Fruit fly (Drosophila melanogaster) whole organism, embryonic: ENCODE results near the gene Obp93a.

ENCODE experiments used
- ATbp ChIP-seq: fragments of 200-800 bp; sonication (Bioruptor generic); optimal IDR thresholded peaks from 2 replicates; lab custom pipeline; 2017; ENCODE audit warnings: missing biosample characterization, mild to moderate bottlenecking, missing genetic modification characterization, missing genetic modification reagents
- Atf-2 ChIP-seq: fragments of 200-800 bp; sonication (Bioruptor generic); optimal IDR thresholded peaks from 2 replicates; lab custom pipeline; 2016; ENCODE audit warnings: missing biosample characterization, missing genetic modification characterization
- Awh ChIP-seq: fragments of 200-800 bp; sonication (Bioruptor generic); IDR thresholded peaks from 2 replicates; pipeline ENCODE4, ENCODE4 v1.3.6; 2022; ENCODE audit warnings: missing biosample characterization, missing genetic modification characterization
- CG10209 ChIP-seq: fragments of 200-800 bp; sonication (Bioruptor generic); optimal IDR thresholded peaks from 3 replicates; lab custom pipeline; 2017; ENCODE audit warnings: missing biosample characterization, mild to moderate bottlenecking, missing genetic modification characterization, missing genetic modification reagents
- CG10366 ChIP-seq: fragments of 200-800 bp; sonication (Bioruptor generic); IDR thresholded peaks from 2 replicates; pipeline ENCODE4 v1.3.6; 2022; ENCODE audit warnings: missing biosample characterization, missing genetic modification characterization
- CG10565 ChIP-seq: fragments of 200-800 bp; sonication (Bioruptor generic); optimal IDR thresholded peaks from 3 replicates; lab custom pipeline; 2016; ENCODE audit warnings: missing biosample characterization, mild to moderate bottlenecking, missing genetic modification characterization
- CG11093 ChIP-seq: fragments of 200-800 bp; sonication (Bioruptor generic); IDR thresholded peaks from 3 replicates; pipeline ENCODE4 v1.3.6; 2022; ENCODE audit warnings: missing biosample characterization, missing genetic modification characterization
- CG13287 ChIP-seq: fragments of 200-800 bp; sonication (Bioruptor generic); IDR thresholded peaks from 2 replicates; pipeline ENCODE4 v1.3.6; 2022; ENCODE audit warnings: missing biosample characterization, missing genetic modification characterization; ENCODE audit not compliant: partially characterized antibody
- CG14441 ChIP-seq: fragments of 200-800 bp; sonication (Bioruptor generic); IDR thresholded peaks from 2 replicates; pipeline ENCODE4 v1.3.6; 2022; ENCODE audit warnings: missing biosample characterization, missing genetic modification characterization
- CG16863 ChIP-seq: fragments of 200-800 bp; sonication (Bioruptor generic); optimal IDR thresholded peaks from 3 replicates; lab custom pipeline; 2016; ENCODE audit warnings: missing biosample characterization, missing genetic modification characterization
- CG17186 ChIP-seq: fragments of 200-800 bp; sonication (Bioruptor generic); optimal IDR thresholded peaks from 3 replicates; lab custom pipeline; 2017; ENCODE audit warnings: missing biosample characterization, missing genetic modification reagents, missing genetic modification characterization
- CG2678 ChIP-seq: fragments of 200-800 bp; sonication (Bioruptor generic); optimal IDR thresholded peaks from 3 replicates; lab custom pipeline; 2019; ENCODE audit warnings: missing biosample characterization, mild to moderate bottlenecking, missing genetic modification characterization, moderate library complexity
- CG3065 ChIP-seq: fragments of 200-800 bp; sonication (Bioruptor generic); optimal IDR thresholded peaks from 2 replicates; lab custom pipeline; 2016; ENCODE audit warnings: missing biosample characterization, missing genetic modification characterization
- CG32532 ChIP-seq: fragments of 200-800 bp; sonication (Bioruptor generic); IDR thresholded peaks from 2 replicates; pipeline ENCODE4 v1.3.6; 2022; ENCODE audit warnings: missing biosample characterization, missing genetic modification characterization
- CG4820 ChIP-seq: fragments of 200-800 bp; sonication (Bioruptor generic); optimal IDR thresholded peaks from 3 replicates; lab custom pipeline; 2016; ENCODE audit warnings: missing biosample characterization, missing genetic modification characterization
- CG5953 ChIP-seq: fragments of 200-800 bp; sonication (Bioruptor generic); IDR thresholded peaks from 2 replicates; pipeline ENCODE4 v1.3.6; 2022; ENCODE audit warnings: missing biosample characterization, missing genetic modification characterization
- CG7271 ChIP-seq: fragments of 200-800 bp; sonication (Bioruptor generic); optimal IDR thresholded peaks from 2 replicates; lab custom pipeline; 2018; ENCODE audit warnings: missing biosample characterization, mild to moderate bottlenecking, missing genetic modification characterization, moderate library complexity
- CG7357 ChIP-seq: fragments of 200-800 bp; sonication (Bioruptor generic); IDR thresholded peaks from 3 replicates; pipeline ENCODE4 v1.3.6; 2022; ENCODE audit warnings: missing biosample characterization, missing genetic modification characterization
- CG7987 ChIP-seq: fragments of 200-800 bp; sonication (Bioruptor generic); optimal IDR thresholded peaks from 2 replicates; lab custom pipeline; 2018; ENCODE audit warnings: missing biosample characterization, mild to moderate bottlenecking, missing genetic modification characterization, moderate library complexity
- CG8089 ChIP-seq: fragments of 200-800 bp; sonication (Bioruptor generic); optimal IDR thresholded peaks from 3 replicates; lab custom pipeline; 2016; ENCODE audit warnings: missing biosample characterization, missing genetic modification characterization
- CG8478 ChIP-seq: fragments of >200 bp; optimal IDR thresholded peaks from 2 replicates; lab custom pipeline; 2018
- Chrac-16 ChIP-seq: fragments of 200-800 bp; sonication (Bioruptor generic); optimal IDR thresholded peaks from 3 replicates; lab custom pipeline; 2016; ENCODE audit warnings: missing biosample characterization, missing genetic modification characterization
- Dad ChIP-seq: fragments of 200-800 bp; sonication (Bioruptor generic); optimal IDR thresholded peaks from 3 replicates; lab custom pipeline; 2016; ENCODE audit warnings: missing biosample characterization, missing genetic modification characterization
- Ets65A ChIP-seq: fragments of 200-800 bp; sonication (Bioruptor generic); peaks from one replicate; lab custom pipeline; 2016; ENCODE audit warnings: missing biosample characterization, missing genetic modification characterization
- GATAe ChIP-seq: fragments of 200-800 bp; sonication (Bioruptor generic); conservative IDR thresholded peaks from 2 replicates; pipeline ENCODE4 v1.3.6; 2022; ENCODE audit warnings: missing biosample characterization, missing genetic modification characterization
- Gsc ChIP-seq: fragments of 200-800 bp; sonication (Bioruptor generic); IDR thresholded peaks from 2 replicates; pipeline ENCODE4 v1.3.6; 2022; ENCODE audit warnings: missing biosample characterization, missing genetic modification characterization
- H2.0 ChIP-seq: fragments of 200-800 bp; sonication (Bioruptor generic); IDR thresholded peaks from 2 replicates; pipeline ENCODE4 v1.3.6; 2022; ENCODE audit warnings: missing biosample characterization, missing genetic modification characterization
- Kr ChIP-seq: fragments of 200-800 bp; sonication (Bioruptor generic); optimal IDR thresholded peaks from 2 replicates; lab custom pipeline; 2017; ENCODE audit warnings: missing biosample characterization, mild to moderate bottlenecking, missing genetic modification characterization
- Oli ChIP-seq: fragments of 200-800 bp; sonication (Bioruptor generic); optimal IDR thresholded peaks from 2 replicates; lab custom pipeline; 2018; ENCODE audit warnings: missing biosample characterization, mild to moderate bottlenecking, missing genetic modification characterization, moderate library complexity
- Six4 ChIP-seq: fragments of 200-800 bp; sonication (Bioruptor generic); optimal IDR thresholded peaks from 2 replicates; lab custom pipeline; 2016; ENCODE audit warnings: missing biosample characterization, missing genetic modification characterization
- Sry-β ChIP-seq: fragments of 200-800 bp; sonication (Bioruptor generic); optimal IDR thresholded peaks from 2 replicates; lab custom pipeline; 2018; ENCODE audit warnings: missing biosample characterization, mild to moderate bottlenecking, missing genetic modification characterization, moderate library complexity
- cas ChIP-seq: fragments of 200-800 bp; sonication (Bioruptor generic); IDR thresholded peaks from 2 replicates; pipeline ENCODE4 v1.3.6; 2022; ENCODE audit warnings: missing biosample characterization, missing genetic modification characterization
- dan ChIP-seq: fragments of 200-800 bp; sonication (Bioruptor generic); IDR thresholded peaks from 2 replicates; pipeline ENCODE4 v1.3.6; 2022; ENCODE audit warnings: missing biosample characterization, missing genetic modification characterization
- ems ChIP-seq: fragments of 200-800 bp; sonication (Bioruptor generic); optimal IDR thresholded peaks from 3 replicates; lab custom pipeline; 2016; ENCODE audit warnings: missing biosample characterization, missing genetic modification characterization
- eve ChIP-seq, 2 experiments: fragments of >200 bp; optimal IDR thresholded peaks; 2 replicates each; lab custom pipeline; 2017; ENCODE audit warnings: missing biosample characterization in 2 of 2, missing genetic modification characterization in 2 of 2
- eyg ChIP-seq: fragments of 200-800 bp; sonication (Bioruptor generic); optimal IDR thresholded peaks from 3 replicates; lab custom pipeline; 2016; ENCODE audit warnings: missing biosample characterization, missing genetic modification characterization
- gem ChIP-seq: fragments of 200-800 bp; sonication (Bioruptor generic); optimal IDR thresholded peaks from 2 replicates; lab custom pipeline; 2019; ENCODE audit warnings: missing biosample characterization, mild to moderate bottlenecking, missing genetic modification characterization, moderate library complexity
- gt ChIP-seq: fragments of 200-800 bp; sonication (Bioruptor generic); IDR thresholded peaks from 2 replicates; pipeline ENCODE4 v1.3.6; 2022; ENCODE audit warnings: missing biosample characterization, missing genetic modification characterization
- hkb ChIP-seq, 2 experiments: fragments of 200-800 bp in 1 of 2; fragments of >200 bp in 1 of 2; sonication (Bioruptor generic) in 1 of 2; IDR thresholded peaks in 1 of 2; optimal IDR thresholded peaks in 1 of 2; 2 replicates each; pipeline versions ENCODE4 v1.3.6 to Lab custom; 2017 to 2022; ENCODE audit warnings: missing biosample characterization in 1 of 2, missing genetic modification characterization in 1 of 2
- lbe ChIP-seq: fragments of 200-800 bp; sonication (Bioruptor generic); optimal IDR thresholded peaks from 2 replicates; lab custom pipeline; 2016; ENCODE audit warnings: missing biosample characterization, mild to moderate bottlenecking, missing genetic modification characterization
- lilli ChIP-seq: fragments of 200-800 bp; sonication (Bioruptor generic); optimal IDR thresholded peaks from 3 replicates; lab custom pipeline; 2016; ENCODE audit warnings: missing biosample characterization, missing genetic modification characterization
- nom ChIP-seq: fragments of 200-800 bp; sonication (Bioruptor generic); optimal IDR thresholded peaks from 2 replicates; lab custom pipeline; 2017; ENCODE audit warnings: missing biosample characterization, missing genetic modification characterization, mild to moderate bottlenecking, moderate library complexity, missing genetic modification reagents
- pita ChIP-seq: fragments of 200-800 bp; sonication (Bioruptor generic); optimal IDR thresholded peaks from 2 replicates; lab custom pipeline; 2017; ENCODE audit warnings: missing biosample characterization, mild to moderate bottlenecking, missing genetic modification characterization
- sc ChIP-seq, 3 experiments: fragments of >200 bp in 2 of 3; fragments of 200-800 bp in 1 of 3; sonication (Bioruptor generic) in 1 of 3; optimal IDR thresholded peaks; 2 replicates in 2 of 3; 3 replicates in 1 of 3; lab custom pipeline; 2017; ENCODE audit warnings: mild to moderate bottlenecking in 1 of 3, missing biosample characterization in 1 of 3, missing genetic modification characterization in 1 of 3, missing genetic modification reagents in 1 of 3
- sens-2 ChIP-seq: fragments of 200-800 bp; sonication (Bioruptor generic); IDR thresholded peaks from 2 replicates; pipeline ENCODE4 v1.3.6; 2022; ENCODE audit warnings: missing biosample characterization, missing genetic modification characterization
- sqz ChIP-seq: fragments of 200-800 bp; sonication (Bioruptor generic); optimal IDR thresholded peaks from 3 replicates; lab custom pipeline; 2018; ENCODE audit warnings: missing biosample characterization, mild to moderate bottlenecking, missing genetic modification characterization
- sug ChIP-seq: fragments of 200-800 bp; optimal IDR thresholded peaks from 2 replicates; lab custom pipeline; 2019; ENCODE audit warnings: missing biosample characterization, mild to moderate bottlenecking, missing genetic modification characterization, moderate library complexity
- tio ChIP-seq: fragments of 200-800 bp; sonication (Bioruptor generic); optimal IDR thresholded peaks from 2 replicates; lab custom pipeline; 2017; ENCODE audit warnings: missing biosample characterization, missing genetic modification characterization, inconsistent platforms
- usp ChIP-seq: fragments of >200 bp; optimal IDR thresholded peaks from 2 replicates; lab custom pipeline; 2017; ENCODE audit warnings: missing biosample characterization, missing genetic modification characterization
- zfh1 ChIP-seq: fragments of 200-800 bp; sonication (Bioruptor generic); IDR thresholded peaks from 3 replicates; pipeline ENCODE4 v1.3.6; 2022; ENCODE audit warnings: missing biosample characterization, missing genetic modification characterization

The Obp93a gene

dm6 chr3R:21111964-21112740, 17.4 kb downstream of the Obp93a start (continued):
- TF ChIP-seq sens-2 (GFP tag; lab: Robert Waterston, UW), result no peak
- TF ChIP-seq tio (GFP tag; lab: Kevin White, UChicago), result no peak
- peak; percentile 63 for TF ChIP-seq CG2678 (tag; lab: Kevin White, UChicago)
- TF ChIP-seq CG17186 (GFP tag; lab: Kevin White, UChicago), result no peak
- TF ChIP-seq CG10565 (GFP tag; lab: Kevin White, UChicago), result no peak
- no peak for TF ChIP-seq Kr
- peak; percentile 13 for TF ChIP-seq CG10209 (GFP tag; lab: Kevin White, UChicago)
- TF ChIP-seq Oli (tag; lab: Kevin White, UChicago), result peak; percentile 67
- no peak for TF ChIP-seq CG13287
- peak; percentile 9 for TF ChIP-seq Chrac-16 (GFP tag; lab: Kevin White, UChicago)
- TF ChIP-seq sug, result peak; percentile 14
- no peak for TF ChIP-seq hkb (optimal IDR thresholded peaks at IDR 0.05; lab: Kevin White, UChicago)
- TF ChIP-seq hkb (GFP tag; IDR thresholded peaks at IDR 0.05; lab: Robert Waterston, UW), result peak; percentile 50; the same call in 1 of the 2 replicates
- no peak for TF ChIP-seq sc (optimal IDR thresholded peaks at IDR 0.05; lab: Kevin White, UChicago)
- peak; percentile 21 for TF ChIP-seq sc (GFP tag; optimal IDR thresholded peaks at IDR 0.05; lab: Kevin White, UChicago)
- TF ChIP-seq CG14441, result peak; percentile 55; the same call in 1 of the 2 replicates
- TF ChIP-seq sqz, result peak; percentile 56
- no peak for TF ChIP-seq CG4820
- TF ChIP-seq lbe, result no peak
- TF ChIP-seq Sry-β (GFP tag; lab: Kevin White, UChicago), result no peak
- no peak for TF ChIP-seq CG16863 (GFP tag; lab: Kevin White, UChicago)
- TF ChIP-seq gem (tag; lab: Kevin White, UChicago), result peak; percentile 69
- TF ChIP-seq CG7357 (GFP tag; lab: Robert Waterston, UW), result no peak
- TF ChIP-seq Gsc (GFP tag; lab: Robert Waterston, UW), result no peak
- peak; percentile 29 for TF ChIP-seq ATbp (GFP tag; lab: Kevin White, UChicago)
- TF ChIP-seq CG8089 (GFP tag; lab: Kevin White, UChicago), result no peak
- TF ChIP-seq Six4 (GFP tag; lab: Kevin White, UChicago), result no peak
- no peak for TF ChIP-seq Atf-2 (GFP tag; lab: Kevin White, UChicago)
- 0 out of 2 replicates have a peak, but pooled peaks have one; percentile 14 for TF ChIP-seq H2.0
- peak; percentile 15; the same call in 1 of the 2 replicates for TF ChIP-seq CG10366 (GFP tag; lab: Robert Waterston, UW)
- TF ChIP-seq zfh1 (GFP tag; lab: Robert Waterston, UW), result no peak
- TF ChIP-seq CG7987 (GFP tag; lab: Kevin White, UChicago), result no peak
- no peak for TF ChIP-seq CG8478
- peak; percentile 93 for TF ChIP-seq Ets65A
- TF ChIP-seq dan (GFP tag; lab: Robert Waterston, UW), result no peak
- no peak for TF ChIP-seq CG7271 (tag; lab: Kevin White, UChicago)
- TF ChIP-seq pita (GFP tag; lab: Kevin White, UChicago), result no peak
- peak; percentile 22 for TF ChIP-seq lilli (GFP tag; lab: Kevin White, UChicago)
- no peak for TF ChIP-seq cas (GFP tag; lab: Robert Waterston, UW)
- TF ChIP-seq gt (GFP tag; lab: Robert Waterston, UW), result no peak
- no peak for TF ChIP-seq nom (GFP tag; lab: Kevin White, UChicago)
- TF ChIP-seq CG3065 (GFP tag; lab: Kevin White, UChicago), result no peak
- no peak for TF ChIP-seq Dad (GFP tag; lab: Kevin White, UChicago)
- TF ChIP-seq ems, result peak; percentile 36
- no peak for TF ChIP-seq CG5953
- no peak for TF ChIP-seq eyg (GFP tag; lab: Kevin White, UChicago)
- TF ChIP-seq Awh (GFP tag; lab: Robert Waterston, UW), result no peak; the same call in 1 of the 2 replicates
- no peak for TF ChIP-seq CG11093 (GFP tag; lab: Robert Waterston, UW)
- no peak for TF ChIP-seq usp (GFP tag; lab: Kevin White, UChicago)
- no peak; the same call in 1 of the 2 replicates for TF ChIP-seq CG32532 (GFP tag; lab: Robert Waterston, UW)
- TF ChIP-seq eve (GFP tag; optimal IDR thresholded peaks at IDR 0.05; lab: Kevin White, UChicago), result no peak
- TF ChIP-seq GATAe, result no peak
